Worm (Caenorhabditis elegans) whole organism, L4 larva: ENCODE measurements around the gene T06E4.5.
A peak's percentile ranks its signal among the peaks of the same experiment; 100 is the strongest.

Experiments used
- pqm-1 ChIP-seq: sonication (generic microtip); optimal IDR thresholded peaks from 2 replicates; lab custom pipeline; 2017; ENCODE audit warnings: missing biosample characterization, missing genetic modification characterization
- unc-39 ChIP-seq: sonication (generic microtip); optimal IDR thresholded peaks from 2 replicates; lab custom pipeline; 2017; ENCODE audit warnings: missing biosample characterization, missing genetic modification characterization
- unc-62 ChIP-seq, 3 experiments: fragments of 150-350 bp in 1 of 3; sonication (generic microtip); optimal IDR thresholded peaks in 2 of 3; peaks in 1 of 3; 1 replicate in 1 of 3; 2 replicates in 2 of 3; lab custom pipeline; 2014 to 2017; ENCODE audit warnings: missing biosample characterization in 3 of 3, missing genetic modification characterization in 3 of 3, missing genetic modification reagents in 3 of 3, missing genotype in 1 of 3

The T06E4.5 gene

DNA sequence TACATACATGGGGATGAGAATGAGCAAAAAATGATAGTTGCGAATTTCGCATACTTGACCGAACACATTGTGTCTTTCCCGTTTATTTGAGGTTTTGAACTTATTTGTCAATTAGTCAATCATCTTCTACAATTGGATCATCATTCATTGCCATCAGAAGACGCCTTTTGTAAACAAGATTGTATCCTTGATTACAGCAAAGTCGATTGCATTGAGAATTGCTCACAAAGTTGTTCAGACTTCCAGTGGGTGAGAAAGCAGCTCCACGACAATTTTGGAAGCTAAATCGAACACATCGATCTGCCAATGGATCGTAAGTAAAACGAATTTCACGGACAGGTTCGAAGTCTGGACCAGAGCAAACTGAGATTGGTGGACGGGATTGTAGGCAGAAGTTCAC, 49.2 kb downstream of the T06E4.5 start:
- TF ChIP-seq unc-62 (GFP tag; optimal IDR thresholded peaks at IDR 0.05 in 1 of 2; lab: Kevin White, UChicago), result peak in 1 of 2 experiments; percentile 91
- TF ChIP-seq unc-62 (tag; optimal IDR thresholded peaks at IDR 0.05; lab: Kevin White, UChicago), result no peak
- no peak for TF ChIP-seq pqm-1 (tag; lab: Kevin White, UChicago)
- no peak for TF ChIP-seq unc-39
